Worm (Caenorhabditis elegans): ENCODE results near the gene ZK1248.20.

- TF ChIP-seq aly-2 (tag; optimal IDR thresholded peaks at IDR 0.05) (no peak), nhr-11 (tag; optimal IDR thresholded peaks at IDR 0.05) (no peak), nhr-12 (tag; optimal IDR thresholded peaks at IDR 0.05) (no peak), egl-27 (tag; optimal IDR thresholded peaks at IDR 0.05) (no peak), daf-12 (tag; optimal IDR thresholded peaks at IDR 0.05) (no peak), zag-1 (tag; optimal IDR thresholded peaks at IDR 0.05) (no peak), ceh-82 (tag; optimal IDR thresholded peaks at IDR 0.05) (no peak), egl-5 (tag; optimal IDR thresholded peaks at IDR 0.05) (no peak)
Measured at ce11 chrII:5860621-5861020, 44.2 kb downstream of the ZK1248.20 start.

Data from whole organism, L3 larva.